Fruit fly (Drosophila melanogaster) whole organism, pupa: ENCODE data around the gene Hsp67Ba.

Source experiments
- CG10348 ChIP-seq: fragments of 200-800 bp; sonication (Bioruptor generic); IDR thresholded peaks from 2 replicates; pipeline ENCODE4 v1.3.6; 2022; ENCODE audit warnings: missing biosample characterization, missing genetic modification characterization
- CG12605 ChIP-seq: fragments of 200-800 bp; sonication (Bioruptor generic); IDR thresholded peaks from 2 replicates; pipeline ENCODE4 v1.3.6; 2022; ENCODE audit warnings: missing biosample characterization, missing genetic modification characterization
- CG13204 ChIP-seq: fragments of 200-800 bp; sonication (Bioruptor generic); optimal IDR thresholded peaks from 2 replicates; lab custom pipeline; 2018; ENCODE audit warnings: missing biosample characterization, mild to moderate bottlenecking, missing genetic modification characterization, moderate library complexity
- CG14655 ChIP-seq: fragments of 200-800 bp; sonication (Bioruptor generic); optimal IDR thresholded peaks from 3 replicates; lab custom pipeline; 2017; ENCODE audit warnings: mild to moderate bottlenecking, missing biosample characterization, missing genetic modification reagents, missing genetic modification characterization
- CG15710 ChIP-seq: fragments of 200-800 bp; sonication (Bioruptor generic); optimal IDR thresholded peaks from 2 replicates; lab custom pipeline; 2018; ENCODE audit warnings: missing biosample characterization, mild to moderate bottlenecking, missing genetic modification characterization, moderate library complexity
- CG17806 ChIP-seq: fragments of 200-800 bp; sonication (Bioruptor generic); optimal IDR thresholded peaks from 2 replicates; lab custom pipeline; 2018; ENCODE audit warnings: missing biosample characterization, mild to moderate bottlenecking, missing genetic modification characterization, moderate library complexity
- CG32121 ChIP-seq: fragments of 200-800 bp; sonication (Bioruptor generic); IDR thresholded peaks from 2 replicates; pipeline ENCODE4 v1.3.6; 2022; ENCODE audit warnings: missing biosample characterization, missing genetic modification characterization
- CG34367 ChIP-seq: fragments of 200-800 bp; sonication (Bioruptor generic); optimal IDR thresholded peaks from 2 replicates; lab custom pipeline; 2018; ENCODE audit warnings: missing biosample characterization, mild to moderate bottlenecking, missing genetic modification characterization
- CG4496 ChIP-seq: fragments of 200-800 bp; sonication (Bioruptor generic); IDR thresholded peaks from 3 replicates; pipeline ENCODE4 v1.3.6; 2022; ENCODE audit warnings: missing biosample characterization, missing genetic modification characterization
- CG8159 ChIP-seq: fragments of 200-800 bp; sonication (Bioruptor generic); optimal IDR thresholded peaks from 3 replicates; lab custom pipeline; 2018; ENCODE audit warnings: missing biosample characterization, mild to moderate bottlenecking, missing genetic modification characterization, moderate library complexity
- CG8301 ChIP-seq: fragments of 200-800 bp; sonication (Bioruptor generic); optimal IDR thresholded peaks from 2 replicates; lab custom pipeline; 2018; ENCODE audit warnings: missing biosample characterization, mild to moderate bottlenecking, missing genetic modification characterization
- CG9948 ChIP-seq: fragments of 200-800 bp; sonication (Bioruptor generic); optimal IDR thresholded peaks from 2 replicates; lab custom pipeline; 2018; ENCODE audit warnings: missing biosample characterization, mild to moderate bottlenecking, missing genetic modification characterization, moderate library complexity
- D1 ChIP-seq: fragments of 200-800 bp; sonication (Bioruptor generic); optimal IDR thresholded peaks from 2 replicates; lab custom pipeline; 2018; ENCODE audit warnings: missing biosample characterization, mild to moderate bottlenecking, missing genetic modification characterization, moderate library complexity
- EcR ChIP-seq: fragments of 200-800 bp; sonication (Bioruptor generic); optimal IDR thresholded peaks from 3 replicates; lab custom pipeline; 2019; ENCODE audit warnings: missing biosample characterization, missing genetic modification characterization, mild to moderate bottlenecking, moderate library complexity, missing genetic modification reagents
- Ets98B ChIP-seq: fragments of 200-800 bp; sonication (Bioruptor generic); IDR thresholded peaks from 2 replicates; pipeline ENCODE4 v1.3.6; 2022; ENCODE audit warnings: missing biosample characterization, missing genetic modification characterization
- Pif1A ChIP-seq: fragments of 200-800 bp; sonication (Bioruptor generic); optimal IDR thresholded peaks from 3 replicates; lab custom pipeline; 2016; ENCODE audit warnings: missing biosample characterization, missing genetic modification characterization
- Pif1B ChIP-seq: fragments of 200-800 bp; sonication (Bioruptor generic); optimal IDR thresholded peaks from 3 replicates; lab custom pipeline; 2016; ENCODE audit warnings: missing biosample characterization, missing genetic modification characterization
- Snoo ChIP-seq: fragments of 200-800 bp; sonication (Bioruptor generic); optimal IDR thresholded peaks from 3 replicates; lab custom pipeline; 2017; ENCODE audit warnings: missing biosample characterization, mild to moderate bottlenecking, missing genetic modification characterization, inconsistent platforms
- fd96Ca ChIP-seq: fragments of 200-800 bp; sonication (Bioruptor generic); IDR thresholded peaks from 3 replicates; pipeline ENCODE4 v1.3.6; 2022; ENCODE audit warnings: missing biosample characterization, missing genetic modification characterization
- gl ChIP-seq: fragments of 200-800 bp; sonication (Bioruptor generic); optimal IDR thresholded peaks from 2 replicates; lab custom pipeline; 2018; ENCODE audit warnings: missing biosample characterization, mild to moderate bottlenecking, missing genetic modification characterization
- rn ChIP-seq: fragments of 200-800 bp; sonication (Bioruptor generic); IDR thresholded peaks from 2 replicates; pipeline ENCODE4 v1.3.6; 2022; ENCODE audit warnings: missing biosample characterization, missing genetic modification characterization

The Hsp67Ba gene

DNA sequence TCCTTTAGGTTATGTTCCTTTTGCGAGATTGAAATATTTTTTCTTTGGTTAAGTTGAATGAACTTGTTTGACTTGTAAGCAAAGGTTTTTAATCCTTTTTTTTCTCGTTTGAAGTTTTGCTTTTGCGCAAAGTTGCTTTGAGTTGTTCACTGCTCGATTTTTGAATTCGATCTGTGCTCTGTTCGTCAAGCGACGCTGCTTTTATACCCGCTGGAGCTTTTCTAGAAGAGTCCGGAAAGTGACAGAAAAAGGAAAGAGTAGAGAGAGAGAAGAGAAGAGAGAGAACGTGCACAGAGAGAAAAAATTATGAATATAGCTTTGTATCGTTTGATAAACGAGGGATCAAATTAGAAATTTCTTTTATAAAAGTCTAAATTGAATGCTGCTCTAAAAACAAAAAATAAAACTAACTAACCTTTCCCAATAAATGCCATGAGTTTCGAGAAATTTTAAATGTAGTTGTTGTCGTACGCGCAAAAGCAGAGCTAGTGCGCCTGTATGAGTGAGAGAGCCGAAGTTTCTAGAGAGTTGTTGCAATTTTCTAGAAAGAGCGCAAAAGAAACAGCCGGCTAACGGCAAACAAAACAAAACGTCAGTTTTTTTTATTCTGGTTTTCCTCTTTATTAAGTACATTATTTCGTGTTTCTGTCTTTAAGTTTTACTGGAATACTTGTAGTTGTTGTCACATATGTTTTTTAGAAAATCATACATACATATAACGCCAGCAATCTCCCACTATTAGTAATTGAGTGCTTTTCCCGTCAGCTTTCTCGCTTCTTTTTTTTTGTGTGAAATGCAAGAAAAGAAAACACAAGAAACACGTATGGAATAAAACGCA lies 1.9 kb downstream of the Hsp67Ba start, which contains the start of gene Hsp26:
TSS of gene Hsp26 (minus strand) at position 230 of the 838 bp plus-strand sequence.
- peak; percentile 90 for TF ChIP-seq CG14655 (GFP tag; lab: Kevin White, UChicago)
- TF ChIP-seq CG15710 (tag; lab: Kevin White, UChicago), result peak; percentile 79
- TF ChIP-seq CG12605 (GFP tag; lab: Robert Waterston, UW), result peak; percentile 93
- TF ChIP-seq fd96Ca (GFP tag; lab: Robert Waterston, UW), result peak; percentile 70
- peak; percentile 87 for TF ChIP-seq CG9948
- TF ChIP-seq CG8301 (tag; lab: Kevin White, UChicago), result peak; percentile 89
- peak; percentile 95 for TF ChIP-seq CG32121 (GFP tag; lab: Robert Waterston, UW)
- peak; percentile 89 for TF ChIP-seq CG17806 (tag; lab: Kevin White, UChicago)
- TF ChIP-seq gl (tag; lab: Kevin White, UChicago), result peak; percentile 85
- peak; percentile 78 for TF ChIP-seq rn (GFP tag; lab: Robert Waterston, UW)
- TF ChIP-seq Snoo (tag; lab: Kevin White, UChicago), result peak; percentile 88
- 0 out of 2 replicates have a peak, but pooled peaks have one; percentile 34 for TF ChIP-seq CG10348 (GFP tag; lab: Robert Waterston, UW)
- TF ChIP-seq Pif1A (GFP tag; lab: Kevin White, UChicago), result peak; percentile 95
- peak; percentile 93 for TF ChIP-seq Pif1B
- peak; percentile 95 for TF ChIP-seq CG4496 (GFP tag; lab: Robert Waterston, UW)
- peak; percentile 95 for TF ChIP-seq Ets98B (GFP tag; lab: Robert Waterston, UW)
- peak; percentile 85 for TF ChIP-seq CG34367 (tag; lab: Kevin White, UChicago)
- peak; percentile 97 for TF ChIP-seq EcR (GFP tag; lab: Kevin White, UChicago)
- no peak for TF ChIP-seq CG13204 (GFP tag; lab: Kevin White, UChicago)
- no peak for TF ChIP-seq D1 (tag; lab: Kevin White, UChicago)
- TF ChIP-seq CG8159 (tag; lab: Kevin White, UChicago), result peak; percentile 88

DNA sequence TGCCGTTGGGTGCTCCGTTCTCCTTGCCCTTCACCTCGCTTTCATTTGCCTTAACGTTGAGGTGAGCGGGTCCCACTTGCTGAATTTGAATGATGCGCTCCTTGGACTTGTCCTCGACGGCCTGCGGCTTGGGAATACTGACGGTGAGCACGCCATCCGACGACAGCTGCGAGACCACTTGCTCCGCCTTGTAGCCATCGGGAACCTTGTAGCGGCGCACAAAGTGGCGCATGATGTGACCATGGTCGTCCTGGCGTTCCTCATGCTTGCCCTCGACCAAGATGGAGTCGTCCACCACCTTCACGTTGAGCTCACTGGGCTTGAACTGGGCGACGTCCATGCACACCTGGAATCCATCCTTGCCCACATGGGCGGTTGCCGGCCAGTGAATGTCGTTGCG lies 2.8 kb downstream of the Hsp67Ba start:
- no peak for TF ChIP-seq CG8301 (tag; lab: Kevin White, UChicago)
- no peak for TF ChIP-seq fd96Ca (GFP tag; lab: Robert Waterston, UW)
- no peak for TF ChIP-seq D1 (tag; lab: Kevin White, UChicago)

DNA sequence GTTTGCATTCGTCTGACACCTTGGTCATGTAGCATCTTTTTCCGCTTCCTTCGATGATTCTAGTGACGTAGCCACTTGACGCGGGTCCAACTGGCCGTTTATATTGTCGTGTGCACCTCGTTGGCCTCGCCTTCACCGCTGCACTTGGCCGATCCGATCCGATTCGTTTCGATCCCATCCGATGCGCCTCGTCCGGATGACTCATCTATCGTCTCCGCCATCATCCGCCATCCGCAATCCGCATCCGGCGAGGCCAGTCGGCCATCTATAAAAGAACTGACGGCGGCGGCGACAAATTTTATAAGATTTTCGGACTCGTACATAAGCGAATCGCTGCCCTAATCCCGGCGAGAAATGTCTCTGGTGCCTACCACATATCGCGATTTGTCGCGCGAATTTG lies 4.2 kb downstream of the Hsp67Ba start, which contains the start of gene CG4461:
TSS of gene CG4461 (plus strand) at position 301 of the 400 bp plus-strand sequence.
- TF ChIP-seq D1 (tag; lab: Kevin White, UChicago) (no peak), CG32121 (GFP tag; lab: Robert Waterston, UW) (no peak), gl (tag; lab: Kevin White, UChicago) (no peak), CG9948 (no peak)

DNA sequence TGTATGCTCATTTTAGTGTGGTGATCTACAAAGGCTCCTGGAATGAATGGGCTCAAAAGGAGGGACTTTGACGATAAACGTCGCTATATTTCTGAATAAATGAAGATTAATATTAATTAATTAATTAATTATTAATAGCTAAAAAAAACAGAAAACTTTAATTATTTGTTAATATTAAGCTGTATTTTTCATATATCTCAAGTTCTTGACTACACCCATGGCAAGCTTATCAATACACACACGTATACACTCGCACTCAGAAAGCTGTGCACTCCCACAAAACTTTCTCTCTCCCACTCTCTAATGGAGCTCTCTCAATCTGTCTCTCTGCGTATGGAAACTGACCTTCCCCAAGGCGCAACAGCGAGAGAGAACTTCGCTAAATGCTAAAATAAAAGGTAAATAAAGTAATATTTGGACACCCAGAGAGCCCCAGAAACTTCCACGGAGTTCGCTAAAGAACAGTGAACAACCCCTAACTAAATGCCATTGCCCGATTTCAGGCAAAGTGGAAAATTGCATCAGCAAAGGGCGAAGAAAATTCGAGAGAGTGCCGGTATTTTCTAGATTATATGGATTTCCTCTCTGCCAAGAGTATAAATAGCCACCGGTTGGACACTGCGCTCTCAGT lies 5.8 kb downstream of the Hsp67Ba start:
- TF ChIP-seq CG15710 (tag; lab: Kevin White, UChicago), result peak; percentile 70
- peak; percentile 84 for TF ChIP-seq CG14655 (GFP tag; lab: Kevin White, UChicago)
- peak; percentile 70 for TF ChIP-seq CG8301 (tag; lab: Kevin White, UChicago)
- TF ChIP-seq fd96Ca (GFP tag; lab: Robert Waterston, UW), result peak; percentile 82
- peak; percentile 74 for TF ChIP-seq CG17806 (tag; lab: Kevin White, UChicago)
- TF ChIP-seq Pif1A (GFP tag; lab: Kevin White, UChicago), result peak; percentile 16
- no peak for TF ChIP-seq CG13204 (GFP tag; lab: Kevin White, UChicago)
- TF ChIP-seq rn (GFP tag; lab: Robert Waterston, UW), result peak; percentile 64
- peak; percentile 89 for TF ChIP-seq CG32121 (GFP tag; lab: Robert Waterston, UW)
- peak; percentile 90 for TF ChIP-seq EcR (GFP tag; lab: Kevin White, UChicago)
- TF ChIP-seq CG8159 (tag; lab: Kevin White, UChicago), result peak; percentile 73
- peak; percentile 19 for TF ChIP-seq gl (tag; lab: Kevin White, UChicago)
- peak; percentile 81 for TF ChIP-seq CG12605 (GFP tag; lab: Robert Waterston, UW)
- peak; percentile 73 for TF ChIP-seq Pif1B
- TF ChIP-seq CG10348 (GFP tag; lab: Robert Waterston, UW), result peak; percentile 6; the same call in 1 of the 2 replicates
- peak; percentile 88 for TF ChIP-seq Ets98B (GFP tag; lab: Robert Waterston, UW)
- TF ChIP-seq CG9948, result peak; percentile 67
- TF ChIP-seq Snoo (tag; lab: Kevin White, UChicago), result peak; percentile 67
- TF ChIP-seq CG34367 (tag; lab: Kevin White, UChicago), result peak; percentile 44
- TF ChIP-seq CG4496 (GFP tag; lab: Robert Waterston, UW), result peak; percentile 93
- TF ChIP-seq D1 (tag; lab: Kevin White, UChicago), result no peak

DNA sequence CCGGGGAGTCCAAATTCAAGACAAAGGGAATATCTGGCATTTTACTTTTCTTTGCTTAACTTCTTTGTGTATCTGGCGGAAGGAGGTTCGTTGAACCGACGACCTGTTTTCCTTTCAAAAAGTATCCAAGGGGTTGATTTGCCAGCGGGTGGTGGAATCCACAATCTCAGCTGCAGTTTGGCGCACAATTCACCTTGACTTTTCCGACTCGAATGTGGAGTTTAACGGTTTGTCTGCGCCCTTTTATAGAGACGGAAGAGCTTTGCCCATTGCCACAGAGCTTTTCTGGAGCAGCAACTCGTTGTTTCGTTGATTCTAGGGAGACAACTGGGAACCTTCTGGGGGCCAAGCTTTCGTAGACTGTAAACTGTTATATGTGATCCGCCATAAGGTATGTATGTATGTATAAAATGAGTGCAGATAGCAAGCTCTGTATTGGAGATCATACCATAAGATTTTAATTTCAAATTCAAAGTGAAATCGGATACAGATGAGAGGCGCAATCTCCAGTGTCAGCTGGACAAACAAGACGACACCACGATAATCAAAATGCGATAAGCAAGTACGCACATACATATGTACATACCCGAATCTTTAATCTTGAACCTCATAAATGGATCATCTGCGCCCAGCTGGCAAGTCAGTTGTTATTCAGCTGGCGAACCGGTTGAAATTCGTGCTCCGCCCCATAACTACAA lies 6.9 kb downstream of the Hsp67Ba start, which contains the start of the genes Hsp67Bc, CG4456 and Hsp22:
TSS of gene Hsp67Bc (minus strand) at position 220 of the 698 bp plus-strand sequence.
TSS of gene CG4456 (plus strand) at position 445 of the 698 bp plus-strand sequence.
TSS of gene Hsp22 (plus strand) at position 654 of the 698 bp plus-strand sequence.
- no peak for TF ChIP-seq CG13204 (GFP tag; lab: Kevin White, UChicago)
- peak; percentile 27 for TF ChIP-seq Pif1B
- TF ChIP-seq CG14655 (GFP tag; lab: Kevin White, UChicago), result no peak
- TF ChIP-seq D1 (tag; lab: Kevin White, UChicago), result no peak
- peak; percentile 59; the same call in 1 of the 3 replicates for TF ChIP-seq CG4496 (GFP tag; lab: Robert Waterston, UW)
- TF ChIP-seq EcR (GFP tag; lab: Kevin White, UChicago), result peak; percentile 91
